Worm (Caenorhabditis elegans) whole organism, L4 larva: ENCODE data around the gene F08F3.6.

Source experiments
- aly-2 ChIP-seq: sonication (generic microtip); optimal IDR thresholded peaks from 2 replicates; lab custom pipeline; 2018; ENCODE audit warnings: missing biosample characterization, missing genetic modification characterization
- attf-4 ChIP-seq: sonication (generic microtip); optimal IDR thresholded peaks from 3 replicates; lab custom pipeline; 2017; ENCODE audit warnings: missing biosample characterization, missing genetic modification characterization
- daf-19 ChIP-seq: fragments of 200-800 bp; sonication (Bioruptor generic); conservative IDR thresholded peaks from 2 replicates; pipeline ENCODE4 v1.3.6; 2022; ENCODE audit warnings: missing genetic modification characterization, missing compliant biosample characterization
- fkh-10 ChIP-seq: fragments of 150-350 bp; optimal IDR thresholded peaks from 2 replicates; lab custom pipeline; 2014; ENCODE audit warnings: missing biosample characterization, missing genetic modification reagents, missing genetic modification characterization
- nhr-237 ChIP-seq: sonication (generic microtip); optimal IDR thresholded peaks from 2 replicates; lab custom pipeline; 2017; ENCODE audit warnings: missing biosample characterization, missing genetic modification characterization
- unc-39 ChIP-seq: sonication (generic microtip); optimal IDR thresholded peaks from 2 replicates; lab custom pipeline; 2017; ENCODE audit warnings: missing biosample characterization, missing genetic modification characterization
- unc-62 ChIP-seq, 3 experiments: fragments of 150-350 bp in 1 of 3; sonication (generic microtip); optimal IDR thresholded peaks in 2 of 3; peaks in 1 of 3; 1 replicate in 1 of 3; 2 replicates in 2 of 3; lab custom pipeline; 2014 to 2017; ENCODE audit warnings: missing biosample characterization in 3 of 3, missing genetic modification characterization in 3 of 3, missing genetic modification reagents in 3 of 3, missing genotype in 1 of 3
- zip-11 ChIP-seq: fragments of 200-800 bp; sonication (Bioruptor generic); IDR thresholded peaks from 2 replicates; pipeline ENCODE4 v1.3.6; 2022; ENCODE audit warnings: missing genetic modification characterization, missing compliant biosample characterization
- zip-2 ChIP-seq: fragments of 150-350 bp; optimal IDR thresholded peaks from 2 replicates; lab custom pipeline; 2014; ENCODE audit warnings: missing biosample characterization, missing genetic modification characterization

ce11 chrV:5453615-5454014 is 33.7 kb upstream of the F08F3.6 start, which contains the start of gene glc-3:
- TF ChIP-seq unc-39 (no peak), aly-2 (tag; lab: Kevin White, UChicago) (no peak), unc-62 (GFP tag; optimal IDR thresholded peaks at IDR 0.05 in 1 of 2; lab: Kevin White, UChicago) (no peak), unc-62 (tag; optimal IDR thresholded peaks at IDR 0.05; lab: Kevin White, UChicago) (no peak), attf-4 (tag; lab: Kevin White, UChicago) (no peak), nhr-237 (tag; lab: Kevin White, UChicago) (no peak), zip-11 (GFP tag; lab: Robert Waterston, UW) (no peak), zip-2 (tag; lab: Kevin White, UChicago) (no peak), daf-19 (no peak), fkh-10 (GFP tag; lab: Kevin White, UChicago) (no peak)
